Worm (Caenorhabditis elegans) whole organism, young adult: ENCODE measurements around the gene mma-1.
A peak's percentile ranks its signal among the peaks of the same experiment; 100 is the strongest.

Experiments used
- B0261.1 ChIP-seq: sonication (generic microtip); optimal IDR thresholded peaks from 2 replicates; lab custom pipeline; 2016; ENCODE audit warnings: mild to moderate bottlenecking, missing genetic modification characterization, moderate library complexity, missing compliant biosample characterization
- F23B12.7 ChIP-seq: sonication (generic microtip); optimal IDR thresholded peaks from 2 replicates; lab custom pipeline; 2017; ENCODE audit warnings: missing genetic modification characterization, mild to moderate bottlenecking, missing compliant biosample characterization, antibody characterized with exemption, moderate library complexity; ENCODE audit not compliant: insufficient read depth
- Y53G8AR.9 ChIP-seq: fragments of 200-800 bp; sonication (Bioruptor generic); conservative IDR thresholded peaks from 2 replicates; pipeline ENCODE4 v1.3.6; 2022; ENCODE audit warnings: missing genetic modification reagents, missing genetic modification characterization, missing compliant biosample characterization
- ama-1 ChIP-seq, 3 experiments: fragments of 150-350 bp in 1 of 3; sonication (generic microtip) in 2 of 3; optimal IDR thresholded peaks; 2 replicates each; lab custom pipeline; 2014 to 2018; ENCODE audit warnings: missing biosample characterization in 2 of 3, missing genetic modification characterization in 2 of 3, missing genetic modification reagents in 2 of 3
- aptf-3 ChIP-seq: fragments of 200-800 bp; sonication (Bioruptor generic); IDR thresholded peaks from 2 replicates; pipeline ENCODE4 v1.3.6; 2022; ENCODE audit warnings: missing genetic modification characterization, missing compliant biosample characterization
- attf-5 ChIP-seq: fragments of 200-800 bp; sonication (Bioruptor generic); optimal IDR thresholded peaks from 2 replicates; lab custom pipeline; 2018; ENCODE audit warnings: mild to moderate bottlenecking, missing genetic modification characterization, missing compliant biosample characterization
- attf-6 ChIP-seq: fragments of 200-800 bp; sonication (Bioruptor generic); IDR thresholded peaks from 2 replicates; pipeline ENCODE4 v1.3.6; 2022; ENCODE audit warnings: missing genetic modification reagents, missing genetic modification characterization, missing compliant biosample characterization
- ceh-27 ChIP-seq: fragments of 200-800 bp; sonication (Bioruptor generic); optimal IDR thresholded peaks from 2 replicates; lab custom pipeline; 2018; ENCODE audit warnings: mild to moderate bottlenecking, missing genetic modification characterization, moderate library complexity, missing compliant biosample characterization
- ceh-79 ChIP-seq: sonication (generic microtip); optimal IDR thresholded peaks from 2 replicates; lab custom pipeline; 2017; ENCODE audit warnings: mild to moderate bottlenecking, missing genetic modification characterization, missing compliant biosample characterization
- ceh-91 ChIP-seq: fragments of 200-800 bp; sonication (Bioruptor generic); IDR thresholded peaks from 2 replicates; pipeline ENCODE4 v1.3.6; 2022; ENCODE audit warnings: missing genetic modification reagents, missing genetic modification characterization, missing compliant biosample characterization
- chd-7 ChIP-seq: sonication (generic microtip); optimal IDR thresholded peaks from 2 replicates; lab custom pipeline; 2016; ENCODE audit warnings: mild to moderate bottlenecking, missing genetic modification characterization, moderate library complexity, missing compliant biosample characterization
- egl-18 ChIP-seq: fragments of 200-800 bp; sonication (Bioruptor generic); IDR thresholded peaks from 2 replicates; pipeline ENCODE4 v1.3.6; 2022; ENCODE audit warnings: missing genetic modification reagents, missing genetic modification characterization, missing compliant biosample characterization
- hlh-12 ChIP-seq: sonication (generic microtip); optimal IDR thresholded peaks from 2 replicates; lab custom pipeline; 2016; ENCODE audit warnings: missing genetic modification characterization, missing compliant biosample characterization
- hmg-1.2 ChIP-seq: fragments of 200-800 bp; sonication (Bioruptor generic); IDR thresholded peaks from 2 replicates; pipeline ENCODE4 v1.3.6; 2022; ENCODE audit warnings: missing genetic modification reagents, missing genetic modification characterization, missing compliant biosample characterization
- lag-1 ChIP-seq: fragments of 200-800 bp; sonication (Bioruptor generic); IDR thresholded peaks from 2 replicates; pipeline ENCODE4 v1.3.6; 2022; ENCODE audit warnings: missing genetic modification reagents, missing genetic modification characterization, missing compliant biosample characterization
- lin-26 ChIP-seq: fragments of 200-800 bp; sonication (Bioruptor generic); IDR thresholded peaks from 2 replicates; pipeline ENCODE4 v1.3.6; 2022; ENCODE audit warnings: missing genetic modification reagents, missing genetic modification characterization, missing compliant biosample characterization
- madf-3 ChIP-seq: fragments of 200-800 bp; sonication (Bioruptor generic); IDR thresholded peaks from 2 replicates; pipeline ENCODE4 v1.3.6; 2022; ENCODE audit warnings: missing genetic modification reagents, missing genetic modification characterization, missing compliant biosample characterization
- madf-6 ChIP-seq: fragments of 200-800 bp; sonication (Bioruptor generic); IDR thresholded peaks from 2 replicates; pipeline ENCODE4 v1.3.6; 2022; ENCODE audit warnings: missing genetic modification reagents, missing genetic modification characterization, missing compliant biosample characterization
- mcd-1 ChIP-seq: fragments of 200-800 bp; sonication (Bioruptor generic); IDR thresholded peaks from 2 replicates; pipeline ENCODE4 v1.3.6; 2022; ENCODE audit warnings: missing genetic modification reagents, missing genetic modification characterization, missing compliant biosample characterization
- mel-28 ChIP-seq: sonication (generic microtip); optimal IDR thresholded peaks from 2 replicates; lab custom pipeline; 2016; ENCODE audit warnings: borderline replicate concordance, mild to moderate bottlenecking, missing genetic modification characterization, missing compliant biosample characterization
- mxl-1 ChIP-seq: sonication (generic microtip); optimal IDR thresholded peaks from 2 replicates; lab custom pipeline; 2016; ENCODE audit warnings: missing genetic modification characterization, missing compliant biosample characterization
- nfyb-1 ChIP-seq: fragments of 200-800 bp; sonication (Bioruptor generic); IDR thresholded peaks from 2 replicates; pipeline ENCODE4 v1.3.6; 2022; ENCODE audit warnings: missing genetic modification reagents, missing genetic modification characterization, missing compliant biosample characterization
- nhr-27 ChIP-seq: fragments of 200-800 bp; sonication (Bioruptor generic); optimal IDR thresholded peaks from 2 replicates; lab custom pipeline; 2018; ENCODE audit warnings: mild to moderate bottlenecking, missing genetic modification characterization, moderate library complexity, missing compliant biosample characterization
- rcor-1 ChIP-seq: fragments of 200-800 bp; sonication (Bioruptor generic); IDR thresholded peaks from 2 replicates; pipeline ENCODE4 v1.3.6; 2022; ENCODE audit warnings: missing genetic modification reagents, missing genetic modification characterization, missing compliant biosample characterization
- repo-1 ChIP-seq: sonication (generic microtip); optimal IDR thresholded peaks from 2 replicates; lab custom pipeline; 2017; ENCODE audit warnings: mild to moderate bottlenecking, missing genetic modification characterization, missing compliant biosample characterization
- rpc-1 ChIP-seq, 2 experiments: fragments of 150-350 bp in 1 of 2; sonication (generic microtip) in 1 of 2; optimal IDR thresholded peaks; 2 replicates each; lab custom pipeline; 2014 to 2018; ENCODE audit warnings: missing biosample characterization in 1 of 2, missing genetic modification characterization in 1 of 2, missing genetic modification reagents in 1 of 2, missing genotype in 1 of 2
- sdz-38 ChIP-seq: sonication (generic microtip); optimal IDR thresholded peaks from 2 replicates; lab custom pipeline; 2016; ENCODE audit warnings: missing genotype, missing genetic modification characterization, missing compliant biosample characterization
- sea-2 ChIP-seq: fragments of 200-800 bp; sonication (Bioruptor generic); IDR thresholded peaks from 2 replicates; pipeline ENCODE4 v1.3.6; 2022; ENCODE audit warnings: missing genetic modification characterization, missing compliant biosample characterization
- snpc-1.1 ChIP-seq: sonication (generic microtip); optimal IDR thresholded peaks from 2 replicates; lab custom pipeline; 2017; ENCODE audit warnings: missing genetic modification characterization, mild to moderate bottlenecking, missing compliant biosample characterization, antibody characterized with exemption, moderate library complexity, missing genotype, missing genetic modification reagents; ENCODE audit not compliant: insufficient read depth
- snpc-3.4 ChIP-seq: sonication (generic microtip); optimal IDR thresholded peaks from 2 replicates; lab custom pipeline; 2017; ENCODE audit warnings: missing genetic modification characterization, mild to moderate bottlenecking, missing compliant biosample characterization, antibody characterized with exemption, moderate library complexity, missing genotype, missing genetic modification reagents
- somi-1 ChIP-seq: fragments of 200-800 bp; sonication (Bioruptor generic); optimal IDR thresholded peaks from 2 replicates; lab custom pipeline; 2018; ENCODE audit warnings: mild to moderate bottlenecking, missing genetic modification characterization, missing compliant biosample characterization
- unc-62 ChIP-seq: fragments of 150-350 bp; optimal IDR thresholded peaks from 2 replicates; lab custom pipeline; 2014; ENCODE audit warnings: missing biosample characterization, missing genetic modification reagents, missing genetic modification characterization
- zfh-2 ChIP-seq: fragments of 200-800 bp; sonication (Bioruptor generic); conservative IDR thresholded peaks from 2 replicates; pipeline ENCODE4 v1.3.6; 2022; ENCODE audit warnings: missing genetic modification reagents, missing genetic modification characterization, missing compliant biosample characterization
- ztf-26 ChIP-seq: sonication (generic microtip); optimal IDR thresholded peaks from 2 replicates; lab custom pipeline; 2017; ENCODE audit warnings: missing genetic modification characterization, missing compliant biosample characterization
- ztf-3 ChIP-seq: fragments of 200-800 bp; sonication (Bioruptor generic); optimal IDR thresholded peaks from 2 replicates; lab custom pipeline; 2018; ENCODE audit warnings: mild to moderate bottlenecking, missing genetic modification characterization, missing compliant biosample characterization

The mma-1 gene

ce11 chrV:12550755-12551154 is 45.3 kb downstream of the mma-1 start:
- no peak for TF ChIP-seq zfh-2 (GFP tag; lab: Robert Waterston, UW)
- no peak for TF ChIP-seq attf-6 (GFP tag; lab: Robert Waterston, UW)
- no peak for TF ChIP-seq somi-1 (GFP tag; lab: Kevin White, UChicago)
- no peak for TF ChIP-seq snpc-1.1
- no peak for TF ChIP-seq snpc-3.4 (tag; lab: Kevin White, UChicago)
- TF ChIP-seq ztf-3 (GFP tag; lab: Kevin White, UChicago): no peak
- TF ChIP-seq ama-1 (optimal IDR thresholded peaks at IDR 0.05; lab: Kevin White, UChicago): no peak
- TF ChIP-seq ama-1 (GFP tag; optimal IDR thresholded peaks at IDR 0.05; lab: Kevin White, UChicago): no peak
- no peak for TF ChIP-seq hmg-1.2 (GFP tag; lab: Robert Waterston, UW)
- no peak for TF ChIP-seq unc-62 (GFP tag; lab: Kevin White, UChicago)
- TF ChIP-seq F23B12.7 (tag; lab: Kevin White, UChicago): no peak
- no peak for TF ChIP-seq mel-28 (tag; lab: Kevin White, UChicago)
- no peak for TF ChIP-seq sea-2 (GFP tag; lab: Robert Waterston, UW)
- TF ChIP-seq aptf-3 (GFP tag; lab: Robert Waterston, UW): no peak
- no peak for TF ChIP-seq rpc-1 (optimal IDR thresholded peaks at IDR 0.05; lab: Kevin White, UChicago)
- TF ChIP-seq rpc-1 (tag; optimal IDR thresholded peaks at IDR 0.05; lab: Kevin White, UChicago): no peak
- TF ChIP-seq madf-3 (GFP tag; lab: Robert Waterston, UW): no peak
- TF ChIP-seq ceh-79 (tag; lab: Kevin White, UChicago): no peak

DNA sequence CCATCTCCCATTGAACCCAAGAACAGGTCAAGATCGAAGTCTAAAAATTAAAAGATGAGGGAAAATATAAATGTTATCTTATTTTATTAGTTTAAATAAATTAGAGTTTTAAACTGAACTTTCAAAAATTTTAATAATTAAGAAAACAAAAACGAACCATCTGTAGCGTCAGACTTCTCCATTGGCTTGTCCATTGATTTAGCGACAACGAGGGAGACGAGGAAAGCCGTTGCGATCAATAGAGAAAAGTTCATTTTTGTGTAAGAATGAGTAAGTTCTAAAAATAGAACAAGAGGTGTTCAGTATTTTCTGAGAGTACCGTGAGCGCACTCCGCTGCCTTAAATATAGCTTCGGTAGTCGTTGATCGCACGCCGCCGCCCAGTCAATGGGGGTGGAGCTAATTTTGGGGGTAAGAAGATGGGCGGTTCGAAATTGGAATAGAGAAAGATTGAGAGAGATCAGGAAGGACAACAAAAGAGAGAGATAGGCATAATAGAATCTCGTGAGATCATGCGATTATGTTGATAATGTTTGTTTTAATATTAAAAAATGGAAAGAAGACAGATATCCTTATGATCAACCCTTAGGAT is 46.0 kb downstream of the mma-1 start, which contains the start of gene F45D3.3:
TSS of gene F45D3.3 (minus strand) at position 350 of the 591 bp plus-strand sequence.
- TF ChIP-seq ama-1 (optimal IDR thresholded peaks at IDR 0.05; lab: Kevin White, UChicago) (peak; percentile 61), ama-1 (GFP tag; optimal IDR thresholded peaks at IDR 0.05; lab: Kevin White, UChicago) (no peak), lag-1 (GFP tag; lab: Robert Waterston, UW) (no peak), ceh-91 (GFP tag; lab: Robert Waterston, UW) (no peak), hlh-12 (tag; lab: Kevin White, UChicago) (no peak), attf-5 (GFP tag; lab: Kevin White, UChicago) (no peak), lin-26 (peak; percentile 39; the same call in 1 of the 2 replicates)

DNA sequence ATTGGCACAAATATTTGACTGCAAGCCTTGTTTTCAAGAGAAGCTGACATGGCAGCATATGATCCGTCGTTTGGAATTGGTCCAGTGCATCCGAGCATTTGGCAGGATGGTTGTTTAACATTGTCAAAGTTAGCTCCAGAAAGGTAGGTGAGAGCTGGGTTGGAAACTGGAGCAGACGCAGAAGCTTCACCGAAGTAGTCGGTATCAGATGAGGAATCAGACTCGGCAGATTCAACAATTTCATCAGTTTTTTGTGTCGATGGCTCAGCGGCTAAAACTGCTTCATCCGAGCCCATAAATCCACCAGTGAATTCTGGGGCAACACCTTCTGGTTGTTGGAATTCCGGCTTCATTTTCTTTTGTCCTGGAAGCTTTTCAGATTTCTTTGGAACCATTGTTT is 46.5 kb downstream of the mma-1 start:
- TF ChIP-seq madf-6 (no peak), attf-6 (GFP tag; lab: Robert Waterston, UW) (no peak), ama-1 (optimal IDR thresholded peaks at IDR 0.05; lab: Kevin White, UChicago) (peak; percentile 81), ama-1 (GFP tag; optimal IDR thresholded peaks at IDR 0.05; lab: Kevin White, UChicago) (no peak), sdz-38 (no peak), mxl-1 (tag; lab: Kevin White, UChicago) (no peak), chd-7 (tag; lab: Kevin White, UChicago) (peak; percentile 5), ceh-27 (GFP tag; lab: Kevin White, UChicago) (no peak), egl-18 (GFP tag; lab: Robert Waterston, UW) (no peak), nhr-27 (no peak), Y53G8AR.9 (no peak), mcd-1 (GFP tag; lab: Robert Waterston, UW) (0 out of 2 replicates have a peak, but pooled peaks have one; percentile 15)

- TF ChIP-seq rcor-1 (GFP tag; lab: Robert Waterston, UW): peak; percentile 10; the same call in 1 of the 2 replicates
- TF ChIP-seq ama-1 (optimal IDR thresholded peaks at IDR 0.05; lab: Kevin White, UChicago): peak; percentile 73
- TF ChIP-seq ama-1 (GFP tag; optimal IDR thresholded peaks at IDR 0.05; lab: Kevin White, UChicago): no peak
- peak; percentile 59; the same call in 1 of the 2 replicates for TF ChIP-seq nfyb-1 (GFP tag; lab: Robert Waterston, UW)
- TF ChIP-seq repo-1 (tag; lab: Kevin White, UChicago): no peak
- TF ChIP-seq B0261.1 (tag; lab: Kevin White, UChicago): no peak
- no peak for TF ChIP-seq snpc-3.4 (tag; lab: Kevin White, UChicago)
- peak; percentile 18 for TF ChIP-seq ztf-26 (tag; lab: Kevin White, UChicago)
- TF ChIP-seq, all 124 proteins: peak for 4
Observed at ce11 chrV:12548830-12549229, 47.3 kb downstream of the mma-1 start.
